Worm (Caenorhabditis elegans) whole organism, midembryonic: ENCODE results near the gene pho-7.

Experiments used
- T22C8.4 ChIP-seq: fragments of 200-800 bp; sonication (Bioruptor generic); IDR thresholded peaks from 2 replicates; pipeline ENCODE4 v1.3.6; 2022; ENCODE audit warnings: missing genetic modification characterization, missing compliant biosample characterization
- cog-1 ChIP-seq: sonication (generic microtip); optimal IDR thresholded peaks from 2 replicates; lab custom pipeline; 2016; ENCODE audit warnings: missing genetic modification characterization, missing compliant biosample characterization
- flt-1 ChIP-seq: fragments of 200-800 bp; sonication (Bioruptor generic); IDR thresholded peaks from 2 replicates; pipeline ENCODE4 v1.3.6; 2022; ENCODE audit warnings: missing genetic modification characterization, missing compliant biosample characterization
- med-1 ChIP-seq: sonication (generic microtip); optimal IDR thresholded peaks from 2 replicates; lab custom pipeline; 2017; ENCODE audit warnings: missing genetic modification characterization, mild to moderate bottlenecking, missing compliant biosample characterization, antibody characterized with exemption, missing genetic modification reagents; ENCODE audit not compliant: insufficient read depth
- ref-1 ChIP-seq: fragments of 200-800 bp; sonication (Bioruptor generic); conservative IDR thresholded peaks from 2 replicates; pipeline ENCODE4 v1.3.6; 2022; ENCODE audit warnings: missing genetic modification reagents, missing genetic modification characterization, missing compliant biosample characterization
- tab-1 ChIP-seq: fragments of 200-800 bp; sonication (Bioruptor generic); IDR thresholded peaks from 2 replicates; pipeline ENCODE4 v1.3.6; 2022; ENCODE audit warnings: missing genetic modification characterization, missing compliant biosample characterization
- ztf-23 ChIP-seq: fragments of 200-800 bp; sonication (Bioruptor generic); IDR thresholded peaks from 2 replicates; pipeline ENCODE4 v1.3.6; 2022; ENCODE audit warnings: missing genetic modification reagents, missing genetic modification characterization, missing compliant biosample characterization
- ztf-29 ChIP-seq: fragments of 200-800 bp; sonication (Bioruptor generic); IDR thresholded peaks from 2 replicates; pipeline ENCODE4 v1.3.6; 2022; ENCODE audit warnings: missing genetic modification reagents, missing genetic modification characterization, missing compliant biosample characterization

ce11 chrX:10956972-10957678, 16.0 kb upstream of the pho-7 start:
- TF ChIP-seq flt-1 = no peak
- TF ChIP-seq ref-1 (GFP tag; lab: Robert Waterston, UW) = no peak
- TF ChIP-seq T22C8.4 = no peak
- TF ChIP-seq ztf-23 (GFP tag; lab: Robert Waterston, UW) = no peak
- no peak for TF ChIP-seq tab-1
- no peak for TF ChIP-seq med-1 (GFP tag; lab: Kevin White, UChicago)
- no peak for TF ChIP-seq cog-1
- no peak for TF ChIP-seq ztf-29 (GFP tag; lab: Robert Waterston, UW)
